Worm (Caenorhabditis elegans) whole organism, L2 larva: Measurements from ENCODE around the gene nhr-118.

Experiments used
- ceh-16 ChIP-seq: fragments of 150-350 bp; optimal IDR thresholded peaks from 2 replicates; lab custom pipeline; 2014; ENCODE audit warnings: missing biosample characterization, missing genetic modification characterization
- crh-2 ChIP-seq: sonication (generic microtip); optimal IDR thresholded peaks from 2 replicates; lab custom pipeline; 2017; ENCODE audit warnings: missing biosample characterization, missing genetic modification characterization
- nhr-11 ChIP-seq: fragments of 150-350 bp; optimal IDR thresholded peaks from 2 replicates; lab custom pipeline; 2014; ENCODE audit warnings: missing biosample characterization, missing genetic modification characterization
- zag-1 ChIP-seq: fragments of 150-350 bp; optimal IDR thresholded peaks from 2 replicates; lab custom pipeline; 2014; ENCODE audit warnings: missing biosample characterization, missing genetic modification characterization
- ztf-11 ChIP-seq: sonication (generic microtip); optimal IDR thresholded peaks from 2 replicates; lab custom pipeline; 2017; ENCODE audit warnings: missing biosample characterization, missing genetic modification characterization

DNA sequence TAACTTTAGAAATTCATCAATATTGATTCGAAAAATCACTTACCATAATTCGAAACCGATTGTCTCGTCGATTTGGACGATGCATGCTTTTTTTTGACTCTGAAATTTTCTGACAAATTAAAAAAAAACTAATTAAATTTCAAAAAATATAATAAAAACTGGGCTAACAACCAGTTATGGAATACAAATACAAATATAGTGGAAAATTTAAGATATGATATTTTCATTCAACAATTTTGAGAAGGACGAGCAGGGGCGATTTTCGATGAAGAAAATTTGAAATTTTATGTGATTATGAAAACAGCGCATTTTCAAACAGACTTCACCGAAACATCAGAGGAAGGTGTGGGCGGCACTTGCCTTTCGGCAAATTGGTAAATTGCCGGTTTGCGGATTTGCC is 25.3 kb upstream of the nhr-118 start, which contains the start of gene F13A2.1:
- TF ChIP-seq crh-2 (tag; lab: Kevin White, UChicago): no peak
- TF ChIP-seq ceh-16 (tag; lab: Kevin White, UChicago): no peak
- no peak for TF ChIP-seq ztf-11 (tag; lab: Kevin White, UChicago)
- TF ChIP-seq nhr-11: no peak
- no peak for TF ChIP-seq zag-1 (tag; lab: Kevin White, UChicago)
